Worm (Caenorhabditis elegans) whole organism, young adult: ENCODE data around the gene H28G03.2.

ENCODE experiments used
- C06A6.2 ChIP-seq: fragments of 200-800 bp; sonication (Bioruptor generic); conservative IDR thresholded peaks from 2 replicates; pipeline ENCODE4 v1.3.6; 2022; ENCODE audit warnings: missing genetic modification characterization, missing compliant biosample characterization
- F23B12.7 ChIP-seq: sonication (generic microtip); optimal IDR thresholded peaks from 2 replicates; lab custom pipeline; 2017; ENCODE audit warnings: missing genetic modification characterization, mild to moderate bottlenecking, missing compliant biosample characterization, antibody characterized with exemption, moderate library complexity; ENCODE audit not compliant: insufficient read depth
- F33H1.4 ChIP-seq: fragments of 200-800 bp; sonication (Bioruptor generic); IDR thresholded peaks from 2 replicates; pipeline ENCODE4 v1.3.6; 2022; ENCODE audit warnings: missing genetic modification reagents, missing genetic modification characterization, missing compliant biosample characterization
- F55B11.4 ChIP-seq: sonication (generic microtip); optimal IDR thresholded peaks from 2 replicates; lab custom pipeline; 2016; ENCODE audit warnings: missing compliant biosample characterization, missing genetic modification characterization, borderline replicate concordance; ENCODE audit not compliant: insufficient read depth
- ama-1 ChIP-seq, 3 experiments: fragments of 150-350 bp in 1 of 3; sonication (generic microtip) in 2 of 3; optimal IDR thresholded peaks; 2 replicates each; lab custom pipeline; 2014 to 2018; ENCODE audit warnings: missing biosample characterization in 2 of 3, missing genetic modification characterization in 2 of 3, missing genetic modification reagents in 2 of 3
- ceh-91 ChIP-seq: fragments of 200-800 bp; sonication (Bioruptor generic); IDR thresholded peaks from 2 replicates; pipeline ENCODE4 v1.3.6; 2022; ENCODE audit warnings: missing genetic modification reagents, missing genetic modification characterization, missing compliant biosample characterization
- ekl-4 ChIP-seq: fragments of 200-800 bp; sonication (Bioruptor generic); IDR thresholded peaks from 2 replicates; pipeline ENCODE4 v1.3.6; 2022; ENCODE audit warnings: missing genetic modification reagents, missing genetic modification characterization, missing compliant biosample characterization
- hmg-20 ChIP-seq: fragments of 200-800 bp; sonication (Bioruptor generic); IDR thresholded peaks from 2 replicates; pipeline ENCODE4 v1.3.6; 2022; ENCODE audit warnings: missing genetic modification reagents, missing genetic modification characterization, missing compliant biosample characterization
- nhr-90 ChIP-seq: sonication (generic microtip); optimal IDR thresholded peaks from 2 replicates; lab custom pipeline; 2016; ENCODE audit warnings: missing genotype, mild to moderate bottlenecking, missing genetic modification characterization, missing compliant biosample characterization
- rpc-1 ChIP-seq, 2 experiments: fragments of 150-350 bp in 1 of 2; sonication (generic microtip) in 1 of 2; optimal IDR thresholded peaks; 2 replicates each; lab custom pipeline; 2014 to 2018; ENCODE audit warnings: missing biosample characterization in 1 of 2, missing genetic modification characterization in 1 of 2, missing genetic modification reagents in 1 of 2, missing genotype in 1 of 2
- sea-2 ChIP-seq: fragments of 200-800 bp; sonication (Bioruptor generic); IDR thresholded peaks from 2 replicates; pipeline ENCODE4 v1.3.6; 2022; ENCODE audit warnings: missing genetic modification characterization, missing compliant biosample characterization
- snpc-1.3 ChIP-seq: sonication (generic microtip); optimal IDR thresholded peaks from 2 replicates; lab custom pipeline; 2017; ENCODE audit warnings: missing genetic modification characterization, mild to moderate bottlenecking, missing compliant biosample characterization, antibody characterized with exemption, moderate library complexity, missing genotype, missing genetic modification reagents; ENCODE audit not compliant: insufficient read depth
- somi-1 ChIP-seq: fragments of 200-800 bp; sonication (Bioruptor generic); optimal IDR thresholded peaks from 2 replicates; lab custom pipeline; 2018; ENCODE audit warnings: mild to moderate bottlenecking, missing genetic modification characterization, missing compliant biosample characterization
- unc-62 ChIP-seq: fragments of 150-350 bp; optimal IDR thresholded peaks from 2 replicates; lab custom pipeline; 2014; ENCODE audit warnings: missing biosample characterization, missing genetic modification reagents, missing genetic modification characterization

ce11 chrX:5262033-5262432 is 56.5 kb downstream of the H28G03.2 start:
- TF ChIP-seq unc-62 (GFP tag; lab: Kevin White, UChicago) (no peak), sea-2 (GFP tag; lab: Robert Waterston, UW) (no peak), F23B12.7 (no peak), somi-1 (GFP tag; lab: Kevin White, UChicago) (no peak), ceh-91 (GFP tag; lab: Robert Waterston, UW) (no peak), F33H1.4 (GFP tag; lab: Robert Waterston, UW) (no peak), nhr-90 (tag; lab: Kevin White, UChicago) (no peak), snpc-1.3 (no peak), F55B11.4 (no peak), ama-1 (optimal IDR thresholded peaks at IDR 0.05; lab: Kevin White, UChicago) (no peak), ama-1 (GFP tag; optimal IDR thresholded peaks at IDR 0.05; lab: Kevin White, UChicago) (no peak), rpc-1 (optimal IDR thresholded peaks at IDR 0.05; lab: Kevin White, UChicago) (no peak), rpc-1 (tag; optimal IDR thresholded peaks at IDR 0.05; lab: Kevin White, UChicago) (no peak), C06A6.2 (no peak), ekl-4 (GFP tag; lab: Robert Waterston, UW) (no peak), hmg-20 (GFP tag; lab: Robert Waterston, UW) (no peak)
